Worm (Caenorhabditis elegans): Measurements from ENCODE around the gene C45G9.8.

The C45G9.8 gene

ce11 chrIII:5080700-5081572 is 27.5 kb upstream of the C45G9.8 start (continued):
- TF ChIP-seq nhr-11 (tag; optimal IDR thresholded peaks at IDR 0.05) (no peak), xbp-1 (tag; optimal IDR thresholded peaks at IDR 0.05) (peak; percentile 87), fos-1 (tag; optimal IDR thresholded peaks at IDR 0.05) (peak; percentile 64), mep-1 (tag; optimal IDR thresholded peaks at IDR 0.05) (peak; percentile 67), nhr-28 (tag; optimal IDR thresholded peaks at IDR 0.05) (no peak), vab-15 (tag; optimal IDR thresholded peaks at IDR 0.05) (no peak), nhr-85 (tag) (peak; percentile 97), snu-23 (GFP tag; optimal IDR thresholded peaks at IDR 0.05) (peak; percentile 91), sup-37 (GFP tag; optimal IDR thresholded peaks at IDR 0.05) (peak; percentile 63), lin-13 (GFP tag; optimal IDR thresholded peaks at IDR 0.05) (peak; percentile 57), elt-2 (tag; optimal IDR thresholded peaks at IDR 0.05) (peak; percentile 77), unc-86 (tag; optimal IDR thresholded peaks at IDR 0.05) (peak; percentile 89), nhr-19 (GFP tag; conservative IDR thresholded peaks at IDR 0.05) (peak; percentile 93), ztf-11 (tag; optimal IDR thresholded peaks at IDR 0.05) (peak in 1 of 2 experiments; percentile 84), C04F5.9 (tag; optimal IDR thresholded peaks at IDR 0.05) (peak; percentile 58), swsn-7 (tag; optimal IDR thresholded peaks at IDR 0.05) (peak; percentile 91), ceh-63 (GFP tag; optimal IDR thresholded peaks at IDR 0.05) (no peak), pag-3 (tag; optimal IDR thresholded peaks at IDR 0.05; ENCODE audit: borderline replicate concordance, insufficient read depth) (no peak), efl-1 (optimal IDR thresholded peaks at IDR 0.05) (peak; percentile 65 to 79), efl-1 (GFP tag; optimal IDR thresholded peaks at IDR 0.05 in 1 of 2) (peak; percentile 43 to 97), lin-35 (GFP tag; optimal IDR thresholded peaks at IDR 0.05) (peak; percentile 65 to 76), elt-3 (tag; optimal IDR thresholded peaks at IDR 0.05) (peak in 5 of 6 experiments; percentile 1 to 41 (median 39)), aly-2 (tag; optimal IDR thresholded peaks at IDR 0.05) (peak; percentile 49), mdl-1 (tag; optimal IDR thresholded peaks at IDR 0.05) (peak in 1 of 2 experiments; percentile 51), nhr-20 (tag; optimal IDR thresholded peaks at IDR 0.05) (peak; percentile 87), tbx-2 (tag; optimal IDR thresholded peaks at IDR 0.05) (peak; percentile 89), efl-3 (GFP tag; optimal IDR thresholded peaks at IDR 0.05) (peak; percentile 64), dsc-1 (tag; optimal IDR thresholded peaks at IDR 0.05) (peak; percentile 87), mef-2 (tag; optimal IDR thresholded peaks at IDR 0.05) (no peak), isw-1 (GFP tag; IDR thresholded peaks at IDR 0.05) (peak; percentile 65), unc-130 (tag; optimal IDR thresholded peaks at IDR 0.05) (peak; percentile 26), hlh-17 (GFP tag; optimal IDR thresholded peaks at IDR 0.05; ENCODE audit: borderline replicate concordance) (no peak), nhr-237 (tag; optimal IDR thresholded peaks at IDR 0.05) (no peak), hpl-2 (GFP tag; optimal IDR thresholded peaks at IDR 0.05) (no peak)

- TF ChIP-seq hpl-2 (GFP tag; optimal IDR thresholded peaks at IDR 0.05), result no peak
- no peak for TF ChIP-seq unc-86 (tag; optimal IDR thresholded peaks at IDR 0.05)
- TF ChIP-seq nhr-85 (tag), result peak; percentile 90
- TF ChIP-seq rnt-1 (tag; optimal IDR thresholded peaks at IDR 0.05), result peak; percentile 60
- no peak for TF ChIP-seq nhr-76 (tag; optimal IDR thresholded peaks at IDR 0.05)
- peak; percentile 68 for TF ChIP-seq C16A3.4 (tag; optimal IDR thresholded peaks at IDR 0.05)
- peak; percentile 90 for TF ChIP-seq nhr-90 (tag; optimal IDR thresholded peaks at IDR 0.05; ENCODE audit: poor library complexity)
- no peak for TF ChIP-seq tlp-1 (tag; optimal IDR thresholded peaks at IDR 0.05)
- peak; percentile 25 for TF ChIP-seq ztf-4 (tag; optimal IDR thresholded peaks at IDR 0.05)
- no peak for TF ChIP-seq vab-15 (tag; optimal IDR thresholded peaks at IDR 0.05)
- TF ChIP-seq lin-14 (GFP tag; optimal IDR thresholded peaks at IDR 0.05), result peak; percentile 94
- no peak for TF ChIP-seq ceh-88 (GFP tag; IDR thresholded peaks at IDR 0.05)
- no peak for TF ChIP-seq alr-1 (tag; optimal IDR thresholded peaks at IDR 0.05; ENCODE audit: borderline replicate concordance)
- no peak for TF ChIP-seq efl-3 (GFP tag; optimal IDR thresholded peaks at IDR 0.05)
- no peak for TF ChIP-seq C34B4.2 (tag; optimal IDR thresholded peaks at IDR 0.05)
- TF ChIP-seq egl-13 (tag; optimal IDR thresholded peaks at IDR 0.05), result no peak
- TF ChIP-seq snu-23 (GFP tag; optimal IDR thresholded peaks at IDR 0.05), result peak; percentile 87
- TF ChIP-seq dpl-1 (GFP tag; optimal IDR thresholded peaks at IDR 0.05), result peak in 2 of 3 experiments; percentile 36 to 56
- peak; percentile 13 for TF ChIP-seq C04F5.9 (tag; optimal IDR thresholded peaks at IDR 0.05)
- no peak for TF ChIP-seq ets-5 (GFP tag; IDR thresholded peaks at IDR 0.05)
- peak; percentile 3 to 83 for TF ChIP-seq lin-35 (GFP tag; optimal IDR thresholded peaks at IDR 0.05)
- TF ChIP-seq fos-1 (tag; optimal IDR thresholded peaks at IDR 0.05), result no peak
- TF ChIP-seq ceh-8 (GFP tag; optimal IDR thresholded peaks at IDR 0.05), result no peak
- TF ChIP-seq ceh-63 (GFP tag; optimal IDR thresholded peaks at IDR 0.05), result no peak
- no peak for TF ChIP-seq lin-15B (tag; optimal IDR thresholded peaks at IDR 0.05)
- peak; percentile 44 for TF ChIP-seq jun-1 (tag; optimal IDR thresholded peaks at IDR 0.05)
Observed at ce11 chrIII:5078062-5078461, 24.6 kb upstream of the C45G9.8 start.

Data from whole organism, L1 larva.